Worm (Caenorhabditis elegans) whole organism, late embryonic: ENCODE data around the gene spl-2.

Source experiments
- C08G9.2 ChIP-seq: sonication (generic microtip); optimal IDR thresholded peaks from 2 replicates; lab custom pipeline; 2016; ENCODE audit warnings: mild to moderate bottlenecking, missing genetic modification characterization, moderate library complexity, missing compliant biosample characterization
- C38D4.7 ChIP-seq: fragments of 200-800 bp; sonication (Bioruptor generic); optimal IDR thresholded peaks from 2 replicates; lab custom pipeline; 2018; ENCODE audit warnings: mild to moderate bottlenecking, missing genetic modification characterization, moderate library complexity, missing compliant biosample characterization
- F13H6.1 ChIP-seq: sonication (generic microtip); optimal IDR thresholded peaks from 2 replicates; lab custom pipeline; 2016; ENCODE audit warnings: missing genetic modification characterization, missing compliant biosample characterization
- T23F11.4 ChIP-seq: fragments of 200-800 bp; sonication (Bioruptor generic); optimal IDR thresholded peaks from 2 replicates; lab custom pipeline; 2018; ENCODE audit warnings: mild to moderate bottlenecking, missing genetic modification characterization, missing compliant biosample characterization
- ceh-14 ChIP-seq: sonication (generic microtip); optimal IDR thresholded peaks from 2 replicates; lab custom pipeline; 2016; ENCODE audit warnings: missing genotype, missing genetic modification characterization, missing compliant biosample characterization
- ceh-18 ChIP-seq: sonication (generic microtip); optimal IDR thresholded peaks from 2 replicates; lab custom pipeline; 2016; ENCODE audit warnings: missing genetic modification characterization, missing compliant biosample characterization
- ceh-19 ChIP-seq: fragments of 200-800 bp; sonication (Bioruptor generic); optimal IDR thresholded peaks from 2 replicates; lab custom pipeline; 2018; ENCODE audit warnings: mild to moderate bottlenecking, missing genetic modification characterization, missing compliant biosample characterization
- ceh-2 ChIP-seq: sonication (generic microtip); optimal IDR thresholded peaks from 2 replicates; lab custom pipeline; 2016; ENCODE audit warnings: missing genotype, missing genetic modification characterization, missing compliant biosample characterization
- ceh-22 ChIP-seq: sonication (generic microtip); optimal IDR thresholded peaks from 2 replicates; lab custom pipeline; 2017; ENCODE audit warnings: missing biosample characterization, missing genetic modification characterization
- ceh-9 ChIP-seq: sonication (generic microtip); optimal IDR thresholded peaks from 2 replicates; lab custom pipeline; 2016; ENCODE audit warnings: mild to moderate bottlenecking, missing genetic modification characterization, inconsistent platforms, missing compliant biosample characterization
- dve-1 ChIP-seq: sonication (generic microtip); optimal IDR thresholded peaks from 2 replicates; lab custom pipeline; 2017; ENCODE audit warnings: antibody characterized with exemption, mild to moderate bottlenecking, missing genetic modification characterization, missing compliant biosample characterization
- elt-2 ChIP-seq: sonication (generic microtip); optimal IDR thresholded peaks from 2 replicates; lab custom pipeline; 2016; ENCODE audit warnings: missing genetic modification reagents, missing genetic modification characterization, missing compliant biosample characterization
- elt-4 ChIP-seq: sonication (generic microtip); optimal IDR thresholded peaks from 2 replicates; lab custom pipeline; 2016; ENCODE audit warnings: missing genetic modification characterization, missing compliant biosample characterization
- ets-4 ChIP-seq: sonication (generic microtip); optimal IDR thresholded peaks from 2 replicates; lab custom pipeline; 2016; ENCODE audit warnings: missing genetic modification characterization, missing compliant biosample characterization
- fkh-10 ChIP-seq: fragments of 150-350 bp; optimal IDR thresholded peaks from 2 replicates; lab custom pipeline; 2014; ENCODE audit warnings: missing biosample characterization, missing genetic modification reagents, missing genetic modification characterization
- hlh-13 ChIP-seq: fragments of 200-800 bp; sonication (Bioruptor generic); optimal IDR thresholded peaks from 2 replicates; lab custom pipeline; 2018; ENCODE audit warnings: mild to moderate bottlenecking, missing genetic modification characterization, missing compliant biosample characterization
- hlh-15 ChIP-seq: sonication (generic microtip); optimal IDR thresholded peaks from 2 replicates; lab custom pipeline; 2016; ENCODE audit warnings: missing genetic modification characterization, missing compliant biosample characterization
- hlh-30 ChIP-seq: sonication (generic microtip); optimal IDR thresholded peaks from 2 replicates; lab custom pipeline; 2017; ENCODE audit warnings: antibody characterized with exemption, missing genetic modification characterization, missing compliant biosample characterization; ENCODE audit not compliant: insufficient read depth
- hlh-8 ChIP-seq: sonication (generic microtip); optimal IDR thresholded peaks from 2 replicates; lab custom pipeline; 2016; ENCODE audit warnings: missing genotype, missing genetic modification characterization, missing compliant biosample characterization
- lim-6 ChIP-seq: sonication (generic microtip); optimal IDR thresholded peaks from 2 replicates; lab custom pipeline; 2016; ENCODE audit warnings: missing genetic modification characterization, missing compliant biosample characterization
- madf-2 ChIP-seq: sonication (generic microtip); optimal IDR thresholded peaks from 2 replicates; lab custom pipeline; 2017; ENCODE audit warnings: missing genetic modification characterization, missing compliant biosample characterization
- mec-3 ChIP-seq: sonication (generic microtip); optimal IDR thresholded peaks from 2 replicates; lab custom pipeline; 2016; ENCODE audit warnings: borderline replicate concordance, missing genetic modification characterization, missing compliant biosample characterization
- nfya-1 ChIP-seq: sonication (generic microtip); optimal IDR thresholded peaks from 2 replicates; lab custom pipeline; 2017; ENCODE audit warnings: missing genetic modification characterization, mild to moderate bottlenecking, missing compliant biosample characterization, antibody characterized with exemption, moderate library complexity
- npax-4 ChIP-seq: sonication (generic microtip); optimal IDR thresholded peaks from 2 replicates; lab custom pipeline; 2016; ENCODE audit warnings: missing genetic modification characterization, missing compliant biosample characterization
- ref-2 ChIP-seq: sonication (generic microtip); optimal IDR thresholded peaks from 2 replicates; lab custom pipeline; 2016; ENCODE audit warnings: missing genetic modification characterization, missing compliant biosample characterization
- rnt-1 ChIP-seq: sonication (generic microtip); optimal IDR thresholded peaks from 2 replicates; lab custom pipeline; 2016; ENCODE audit warnings: missing genetic modification characterization, missing compliant biosample characterization
- sdc-2 ChIP-seq: sonication (generic microtip); optimal IDR thresholded peaks from 2 replicates; lab custom pipeline; 2016; ENCODE audit warnings: missing genotype, missing genetic modification characterization, missing compliant biosample characterization
- sox-4 ChIP-seq: sonication (generic microtip); optimal IDR thresholded peaks from 2 replicates; lab custom pipeline; 2017; ENCODE audit warnings: mild to moderate bottlenecking, missing genetic modification characterization, inconsistent platforms, missing compliant biosample characterization
- tbx-2 ChIP-seq: sonication (generic microtip); optimal IDR thresholded peaks from 2 replicates; lab custom pipeline; 2016; ENCODE audit warnings: missing genetic modification characterization, missing compliant biosample characterization
- tbx-7 ChIP-seq: sonication (generic microtip); optimal IDR thresholded peaks from 2 replicates; lab custom pipeline; 2016; ENCODE audit warnings: missing genotype, missing genetic modification characterization, missing compliant biosample characterization
- ttx-3 ChIP-seq: sonication (generic microtip); optimal IDR thresholded peaks from 2 replicates; lab custom pipeline; 2016; ENCODE audit warnings: missing genetic modification reagents, missing genetic modification characterization, missing compliant biosample characterization
- unc-55 ChIP-seq: sonication (generic microtip); optimal IDR thresholded peaks from 2 replicates; lab custom pipeline; 2017; ENCODE audit warnings: missing biosample characterization, missing genetic modification reagents, missing genetic modification characterization

spl-2 gene

ce11 chrV:9124180-9124579, 22.5 kb downstream of the spl-2 start, which contains the start of gene F21C10.6:
Gene F21C10.6, plus strand, starts transcription at chrV:9124480.
- TF ChIP-seq ets-4 (tag; lab: Kevin White, UChicago): no peak
- no peak for TF ChIP-seq hlh-8 (tag; lab: Kevin White, UChicago)
- TF ChIP-seq T23F11.4: no peak
- no peak for TF ChIP-seq F13H6.1 (tag; lab: Kevin White, UChicago)
- TF ChIP-seq mec-3 (tag; lab: Kevin White, UChicago): no peak
- no peak for TF ChIP-seq ceh-22 (tag; lab: Kevin White, UChicago)
- no peak for TF ChIP-seq ceh-19 (GFP tag; lab: Kevin White, UChicago)
- no peak for TF ChIP-seq madf-2 (tag; lab: Kevin White, UChicago)
- no peak for TF ChIP-seq tbx-2 (tag; lab: Kevin White, UChicago)
- no peak for TF ChIP-seq C38D4.7 (GFP tag; lab: Kevin White, UChicago)
- no peak for TF ChIP-seq ceh-18 (tag; lab: Kevin White, UChicago)
- no peak for TF ChIP-seq rnt-1 (tag; lab: Kevin White, UChicago)
- TF ChIP-seq, all 69 proteins: peak for 0

ce11 chrV:9123186-9123585, 23.5 kb downstream of the spl-2 start, which contains the start of gene F21C10.11:
Gene F21C10.11, plus strand, starts transcription at chrV:9123486.
- no peak for TF ChIP-seq npax-4 (tag; lab: Kevin White, UChicago)

- TF ChIP-seq unc-55 (GFP tag; lab: Kevin White, UChicago) (no peak), C38D4.7 (GFP tag; lab: Kevin White, UChicago) (no peak), fkh-10 (GFP tag; lab: Kevin White, UChicago) (no peak), rnt-1 (tag; lab: Kevin White, UChicago) (no peak), tbx-7 (no peak), sdc-2 (no peak), hlh-13 (GFP tag; lab: Kevin White, UChicago) (no peak), lim-6 (no peak), dve-1 (tag; lab: Kevin White, UChicago) (no peak), nfya-1 (no peak), ref-2 (tag; lab: Kevin White, UChicago) (no peak), ceh-18 (tag; lab: Kevin White, UChicago) (no peak), C08G9.2 (tag; lab: Kevin White, UChicago) (no peak)
Measured at ce11 chrV:9122004-9122403, 24.7 kb downstream of the spl-2 start, which contains the start of gene F21C10.13. Gene F21C10.13, plus strand, starts transcription at chrV:9122304.

- no peak for TF ChIP-seq ceh-14 (tag; lab: Kevin White, UChicago)
- no peak for TF ChIP-seq ceh-9
- no peak for TF ChIP-seq hlh-30 (tag; lab: Kevin White, UChicago)
- no peak for TF ChIP-seq hlh-15 (tag; lab: Kevin White, UChicago)
- TF ChIP-seq madf-2 (tag; lab: Kevin White, UChicago): no peak
- TF ChIP-seq unc-55 (GFP tag; lab: Kevin White, UChicago): no peak
- no peak for TF ChIP-seq elt-4 (tag; lab: Kevin White, UChicago)
- TF ChIP-seq ceh-18 (tag; lab: Kevin White, UChicago): no peak
- no peak for TF ChIP-seq elt-2
- TF ChIP-seq C08G9.2 (tag; lab: Kevin White, UChicago): no peak
- TF ChIP-seq ceh-2 (tag; lab: Kevin White, UChicago): no peak
- TF ChIP-seq ttx-3 (tag; lab: Kevin White, UChicago): no peak
- no peak for TF ChIP-seq sox-4 (tag; lab: Kevin White, UChicago)
Measured at ce11 chrV:9112467-9112866, 34.2 kb downstream of the spl-2 start, which contains the start of gene F21C10.7. Gene F21C10.7, plus strand, starts transcription at chrV:9112767.

ce11 chrV:9111957-9112356, 34.7 kb downstream of the spl-2 start:
- TF ChIP-seq ceh-18 (tag; lab: Kevin White, UChicago): peak; percentile 47
- TF ChIP-seq tbx-7: no peak
- TF ChIP-seq ceh-9: no peak
- TF ChIP-seq, all 69 proteins: peak for 1
